Fruit fly (Drosophila melanogaster) whole organism, embryonic: ENCODE measurements around the gene CG31637.

Source experiments
- ATbp ChIP-seq: fragments of 200-800 bp; sonication (Bioruptor generic); optimal IDR thresholded peaks from 2 replicates; lab custom pipeline; 2017; ENCODE audit warnings: missing biosample characterization, mild to moderate bottlenecking, missing genetic modification characterization, missing genetic modification reagents
- CG11723 ChIP-seq: fragments of 200-800 bp; sonication (Bioruptor generic); optimal IDR thresholded peaks from 2 replicates; lab custom pipeline; 2017; ENCODE audit warnings: missing biosample characterization, mild to moderate bottlenecking, missing genetic modification characterization
- CG12659 ChIP-seq: fragments of 200-800 bp; sonication (Bioruptor generic); optimal IDR thresholded peaks from 3 replicates; lab custom pipeline; 2017; ENCODE audit warnings: mild to moderate bottlenecking, missing biosample characterization, missing genetic modification reagents, missing genetic modification characterization
- CG13624 ChIP-seq: fragments of 200-800 bp; sonication (Bioruptor generic); optimal IDR thresholded peaks from 2 replicates; lab custom pipeline; 2016; ENCODE audit warnings: missing biosample characterization, missing genetic modification characterization
- CG14667 ChIP-seq: fragments of 200-800 bp; sonication (Bioruptor generic); IDR thresholded peaks from 2 replicates; pipeline ENCODE4 v1.3.6; 2022; ENCODE audit warnings: missing biosample characterization, missing genetic modification characterization
- CG15073 ChIP-seq: fragments of 200-800 bp; sonication (Bioruptor generic); optimal IDR thresholded peaks from 2 replicates; lab custom pipeline; 2016; ENCODE audit warnings: missing biosample characterization, missing genetic modification characterization
- CG1529 ChIP-seq: fragments of 200-800 bp; sonication (Bioruptor generic); optimal IDR thresholded peaks from 3 replicates; lab custom pipeline; 2018; ENCODE audit warnings: missing biosample characterization, missing genetic modification characterization
- CG18764 ChIP-seq: fragments of 200-800 bp; sonication (Bioruptor generic); optimal IDR thresholded peaks from 3 replicates; lab custom pipeline; 2016; ENCODE audit warnings: missing biosample characterization, missing genetic modification characterization
- CG2120 ChIP-seq: fragments of 200-800 bp; sonication (Bioruptor generic); optimal IDR thresholded peaks from 3 replicates; lab custom pipeline; 2016; ENCODE audit warnings: missing biosample characterization, missing genetic modification characterization
- CG2712 ChIP-seq: fragments of 200-800 bp; optimal IDR thresholded peaks from 3 replicates; lab custom pipeline; 2019; ENCODE audit warnings: missing biosample characterization, mild to moderate bottlenecking, missing genetic modification characterization, moderate library complexity
- CG31224 ChIP-seq: fragments of 200-800 bp; sonication (Bioruptor generic); IDR thresholded peaks from 2 replicates; pipeline ENCODE4 v1.3.6; 2022; ENCODE audit warnings: missing biosample characterization, missing genetic modification characterization
- CG32772 ChIP-seq: fragments of 200-800 bp; sonication (Bioruptor generic); IDR thresholded peaks from 2 replicates; pipeline ENCODE4 v1.3.6; 2022; ENCODE audit warnings: missing biosample characterization, missing genetic modification characterization
- CG34376 ChIP-seq: fragments of 200-800 bp; sonication (Bioruptor generic); optimal IDR thresholded peaks from 2 replicates; lab custom pipeline; 2018; ENCODE audit warnings: missing biosample characterization, mild to moderate bottlenecking, missing genetic modification characterization
- CG34422 ChIP-seq: fragments of 200-800 bp; sonication (Bioruptor generic); IDR thresholded peaks from 3 replicates; pipeline ENCODE4 v1.3.6; 2022; ENCODE audit warnings: missing biosample characterization, missing genetic modification characterization
- CG6254 ChIP-seq: fragments of 200-800 bp; sonication (Bioruptor generic); optimal IDR thresholded peaks from 3 replicates; lab custom pipeline; 2017; ENCODE audit warnings: mild to moderate bottlenecking, missing biosample characterization, missing genetic modification reagents, missing genetic modification characterization
- CG6689 ChIP-seq: fragments of 200-800 bp; sonication (Bioruptor generic); IDR thresholded peaks from 2 replicates; pipeline ENCODE4 v1.3.6; 2022; ENCODE audit warnings: missing biosample characterization, missing genetic modification characterization
- CG8290 ChIP-seq, 3 experiments: fragments of 200-800 bp; sonication (Bioruptor generic); optimal IDR thresholded peaks; 2 replicates each; lab custom pipeline; 2016 to 2019; ENCODE audit warnings: missing biosample characterization in 3 of 3, missing genetic modification characterization in 3 of 3, mild to moderate bottlenecking in 2 of 3, moderate library complexity in 1 of 3
- Dfd ChIP-seq, 2 experiments: fragments of >200 bp; optimal IDR thresholded peaks; 2 replicates each; lab custom pipeline; 2017; ENCODE audit warnings: missing biosample characterization in 2 of 2, missing genetic modification characterization in 2 of 2
- Dll ChIP-seq: fragments of 200-800 bp; sonication (Bioruptor generic); IDR thresholded peaks from 4 replicates; pipeline ENCODE4 v1.3.6; 2022; ENCODE audit warnings: missing biosample characterization, missing genetic modification characterization; ENCODE audit not compliant: partially characterized antibody
- Drgx ChIP-seq: fragments of 200-800 bp; sonication (Bioruptor generic); IDR thresholded peaks from 2 replicates; pipeline ENCODE4 v1.3.6; 2022; ENCODE audit warnings: missing biosample characterization, missing genetic modification characterization
- Eip74EF ChIP-seq, 2 experiments: fragments of 200-800 bp in 1 of 2; fragments of >200 bp in 1 of 2; sonication (Bioruptor generic) in 1 of 2; optimal IDR thresholded peaks; 2 replicates each; lab custom pipeline; 2017 to 2019; ENCODE audit warnings: missing biosample characterization in 2 of 2, missing genetic modification characterization in 2 of 2, mild to moderate bottlenecking in 1 of 2, moderate library complexity in 1 of 2
- Fer2 ChIP-seq: fragments of 200-800 bp; sonication (Bioruptor generic); optimal IDR thresholded peaks from 2 replicates; lab custom pipeline; 2018; ENCODE audit warnings: missing biosample characterization, mild to moderate bottlenecking, missing genetic modification characterization, moderate library complexity
- Fer3 ChIP-seq: fragments of 200-800 bp; sonication (Bioruptor generic); optimal IDR thresholded peaks from 2 replicates; lab custom pipeline; 2018; ENCODE audit warnings: missing biosample characterization, mild to moderate bottlenecking, missing genetic modification characterization, moderate library complexity
- HmgZ ChIP-seq: fragments of 200-800 bp; sonication (Bioruptor generic); optimal IDR thresholded peaks from 2 replicates; lab custom pipeline; 2018; ENCODE audit warnings: missing biosample characterization, mild to moderate bottlenecking, missing genetic modification characterization
- Meics ChIP-seq: fragments of 200-800 bp; sonication (Bioruptor generic); optimal IDR thresholded peaks from 2 replicates; lab custom pipeline; 2017; ENCODE audit warnings: missing biosample characterization, mild to moderate bottlenecking, missing genetic modification characterization
- NFAT ChIP-seq: fragments of 200-800 bp; sonication (Bioruptor generic); IDR thresholded peaks from 2 replicates; pipeline ENCODE4 v1.3.6; 2022; ENCODE audit warnings: missing biosample characterization, missing genetic modification characterization
- Neu2 ChIP-seq: fragments of 200-800 bp; sonication (Bioruptor generic); optimal IDR thresholded peaks from 3 replicates; lab custom pipeline; 2016; ENCODE audit warnings: missing biosample characterization, missing genetic modification characterization, borderline replicate concordance
- Sin3A ChIP-seq: fragments of >200 bp; optimal IDR thresholded peaks from 2 replicates; lab custom pipeline; 2018
- aop ChIP-seq: fragments of 200-800 bp; sonication (Bioruptor generic); IDR thresholded peaks from 2 replicates; pipeline ENCODE4 v1.3.6; 2022; ENCODE audit warnings: missing biosample characterization, missing genetic modification characterization
- bowl ChIP-seq: fragments of 200-800 bp; sonication (Bioruptor generic); IDR thresholded peaks from 2 replicates; pipeline ENCODE4 v1.3.6; 2022; ENCODE audit warnings: missing biosample characterization, missing genetic modification characterization
- dysf ChIP-seq: fragments of 200-800 bp; sonication (Bioruptor generic); IDR thresholded peaks from 3 replicates; pipeline ENCODE4 v1.3.6; 2022; ENCODE audit warnings: missing biosample characterization, missing genetic modification characterization
- en ChIP-seq: fragments of 200-800 bp; sonication (Bioruptor generic); optimal IDR thresholded peaks from 2 replicates; lab custom pipeline; 2016; ENCODE audit warnings: missing biosample characterization, missing genetic modification characterization
- grn ChIP-seq: fragments of 200-800 bp; sonication (Bioruptor generic); optimal IDR thresholded peaks from 3 replicates; lab custom pipeline; 2017; ENCODE audit warnings: missing biosample characterization, missing genetic modification characterization
- gsb-n ChIP-seq: fragments of 200-800 bp; sonication (Bioruptor generic); optimal IDR thresholded peaks from 3 replicates; lab custom pipeline; 2018; ENCODE audit warnings: missing biosample characterization, mild to moderate bottlenecking, missing genetic modification characterization
- gt ChIP-seq: fragments of 200-800 bp; sonication (Bioruptor generic); IDR thresholded peaks from 2 replicates; pipeline ENCODE4 v1.3.6; 2022; ENCODE audit warnings: missing biosample characterization, missing genetic modification characterization
- hth ChIP-seq: fragments of >200 bp; optimal IDR thresholded peaks from 2 replicates; lab custom pipeline; 2017; ENCODE audit warnings: inconsistent platforms
- ind ChIP-seq: fragments of 200-800 bp; sonication (Bioruptor generic); optimal IDR thresholded peaks from 3 replicates; lab custom pipeline; 2016; ENCODE audit warnings: missing biosample characterization, missing genetic modification characterization
- lbe ChIP-seq: fragments of 200-800 bp; sonication (Bioruptor generic); optimal IDR thresholded peaks from 2 replicates; lab custom pipeline; 2016; ENCODE audit warnings: missing biosample characterization, mild to moderate bottlenecking, missing genetic modification characterization
- lov ChIP-seq, 2 experiments: fragments of 200-800 bp in 1 of 2; fragments of >200 bp in 1 of 2; sonication (Bioruptor generic) in 1 of 2; IDR thresholded peaks in 1 of 2; optimal IDR thresholded peaks in 1 of 2; 2 replicates in 1 of 2; 3 replicates in 1 of 2; pipeline versions ENCODE4 v1.3.6 to Lab custom; 2017 to 2022; ENCODE audit warnings: missing biosample characterization in 1 of 2, missing genetic modification characterization in 1 of 2
- luna ChIP-seq: fragments of 200-800 bp; sonication (Bioruptor generic); optimal IDR thresholded peaks from 2 replicates; lab custom pipeline; 2016; ENCODE audit warnings: missing biosample characterization, missing genetic modification characterization
- nau ChIP-seq: fragments of 200-800 bp; sonication (Bioruptor generic); optimal IDR thresholded peaks from 3 replicates; lab custom pipeline; 2017; ENCODE audit warnings: missing biosample characterization, mild to moderate bottlenecking, missing genetic modification characterization, missing genetic modification reagents
- pan ChIP-seq, 4 experiments: fragments of >200 bp in 3 of 4; fragments of 200-800 bp in 1 of 4; sonication (Bioruptor generic) in 1 of 4; optimal IDR thresholded peaks in 3 of 4; IDR thresholded peaks in 1 of 4; 2 replicates each; pipeline versions ENCODE4 v1.3.6 to Lab custom; 2017 to 2022; ENCODE audit warnings: missing biosample characterization in 2 of 4, missing genetic modification characterization in 2 of 4, mixed read lengths in 1 of 4
- pnt ChIP-seq: fragments of 200-800 bp; sonication (Bioruptor generic); optimal IDR thresholded peaks from 3 replicates; lab custom pipeline; 2016; ENCODE audit warnings: missing biosample characterization, missing genetic modification characterization
- sd ChIP-seq: fragments of 200-800 bp; sonication (Bioruptor generic); optimal IDR thresholded peaks from 3 replicates; lab custom pipeline; 2018; ENCODE audit warnings: missing biosample characterization, mild to moderate bottlenecking, missing genetic modification characterization, moderate library complexity
- sob ChIP-seq: fragments of 200-800 bp; sonication (Bioruptor generic); IDR thresholded peaks from 2 replicates; pipeline ENCODE4 v1.3.6; 2022; ENCODE audit warnings: missing biosample characterization, missing genetic modification characterization
- unpg ChIP-seq: fragments of 200-800 bp; sonication (Bioruptor generic); optimal IDR thresholded peaks from 3 replicates; lab custom pipeline; 2018; ENCODE audit warnings: missing biosample characterization, mild to moderate bottlenecking, missing genetic modification characterization, moderate library complexity
- wdn ChIP-seq: fragments of 200-800 bp; sonication (Bioruptor generic); IDR thresholded peaks from 2 replicates; pipeline ENCODE4 v1.3.6; 2022; ENCODE audit warnings: missing biosample characterization, missing genetic modification characterization
- wek ChIP-seq: fragments of 200-800 bp; sonication (Bioruptor generic); optimal IDR thresholded peaks from 3 replicates; lab custom pipeline; 2018; ENCODE audit warnings: missing biosample characterization, mild to moderate bottlenecking, missing genetic modification characterization, moderate library complexity

CG31637 gene

DNA sequence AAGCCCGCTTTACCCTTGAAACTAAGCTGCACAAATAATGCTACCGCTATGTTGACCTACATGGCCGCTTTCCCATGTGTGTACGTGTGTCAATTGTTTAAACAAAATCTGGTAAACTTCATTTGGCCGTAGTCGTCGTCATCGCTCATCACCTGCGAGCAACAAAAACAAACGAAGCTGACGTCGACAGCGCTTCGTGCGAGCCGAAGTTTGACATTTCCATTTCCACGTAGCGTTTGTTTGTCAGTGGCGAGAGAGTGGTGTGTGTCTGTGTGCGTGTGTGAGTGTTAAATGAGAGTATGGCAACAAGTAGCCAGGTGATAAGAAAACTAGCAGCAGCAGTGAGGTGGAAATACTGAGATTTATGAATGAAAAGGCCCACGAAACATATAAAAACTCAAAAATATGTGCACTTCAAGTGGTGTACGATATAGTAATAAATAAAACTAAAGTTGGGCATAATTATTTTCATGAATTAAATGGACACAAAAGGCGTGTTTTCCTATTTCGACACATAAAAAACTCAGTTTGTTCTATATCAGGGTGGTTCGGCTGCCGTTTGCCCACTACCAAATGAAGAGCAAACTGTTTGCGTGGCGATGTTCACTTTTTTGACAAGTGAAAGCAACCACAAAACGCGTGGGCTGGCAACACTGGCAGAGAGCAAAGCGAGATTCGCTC, 19.1 kb upstream of the CG31637 start:
- TF ChIP-seq CG12659 (GFP tag; lab: Kevin White, UChicago) (peak; percentile 38), nau (peak; percentile 57), Eip74EF (GFP tag; optimal IDR thresholded peaks at IDR 0.05; lab: Kevin White, UChicago) (peak in 1 of 2 experiments; percentile 36), CG2120 (GFP tag; lab: Kevin White, UChicago) (peak; percentile 30), Meics (GFP tag; lab: Kevin White, UChicago) (peak; percentile 55), wdn (GFP tag; lab: Robert Waterston, UW) (no peak), NFAT (peak; percentile 27; the same call in 1 of the 2 replicates), grn (no peak), Fer3 (peak; percentile 52), gsb-n (tag; lab: Kevin White, UChicago) (no peak), CG11723 (GFP tag; lab: Kevin White, UChicago) (peak; percentile 15), CG14667 (GFP tag; lab: Robert Waterston, UW) (no peak), Neu2 (GFP tag; lab: Kevin White, UChicago) (peak; percentile 54), aop (GFP tag; lab: Robert Waterston, UW) (no peak), wek (GFP tag; lab: Kevin White, UChicago) (peak; percentile 72), CG1529 (GFP tag; lab: Kevin White, UChicago) (peak; percentile 19), CG15073 (GFP tag; lab: Kevin White, UChicago) (no peak), CG2712 (peak; percentile 18), CG34376 (GFP tag; lab: Kevin White, UChicago) (peak; percentile 71), sob (peak; percentile 53; the same call in 1 of the 2 replicates), unpg (GFP tag; lab: Kevin White, UChicago) (peak; percentile 18), Dll (no peak), hth (no peak), Sin3A (no peak), Dfd (GFP tag; optimal IDR thresholded peaks at IDR 0.05; lab: Kevin White, UChicago) (no peak), ATbp (GFP tag; lab: Kevin White, UChicago) (peak; percentile 80), pan (optimal IDR thresholded peaks at IDR 0.05; lab: Kevin White, UChicago) (no peak), pan (GFP tag; optimal IDR thresholded peaks at IDR 0.05 in 1 of 2, IDR thresholded peaks at IDR 0.05 in 1 of 2) (no peak), CG32772 (GFP tag; lab: Robert Waterston, UW) (no peak), lov (optimal IDR thresholded peaks at IDR 0.05; lab: Kevin White, UChicago) (no peak), lov (GFP tag; IDR thresholded peaks at IDR 0.05; lab: Robert Waterston, UW) (peak; percentile 12; the same call in 1 of the 3 replicates), CG6254 (peak; percentile 27), bowl (GFP tag; lab: Robert Waterston, UW) (0 out of 2 replicates have a peak, but pooled peaks have one; percentile 23), CG34422 (GFP tag; lab: Robert Waterston, UW) (peak; percentile 14; the same call in 1 of the 3 replicates), CG18764 (GFP tag; lab: Kevin White, UChicago) (no peak), sd (peak; percentile 20), Fer2 (tag; lab: Kevin White, UChicago) (peak; percentile 37), Drgx (GFP tag; lab: Robert Waterston, UW) (no peak), HmgZ (peak; percentile 77), pnt (GFP tag; lab: Kevin White, UChicago) (peak; percentile 9), CG6689 (GFP tag; lab: Robert Waterston, UW) (peak; percentile 50; the same call in 1 of the 2 replicates), en (GFP tag; lab: Kevin White, UChicago) (no peak), CG31224 (GFP tag; lab: Robert Waterston, UW) (no peak), ind (peak; percentile 9), CG13624 (GFP tag; lab: Kevin White, UChicago) (peak; percentile 15), luna (GFP tag; lab: Kevin White, UChicago) (no peak), gt (no peak), dysf (peak; percentile 21; the same call in 1 of the 3 replicates), lbe (peak; percentile 1), CG8290 (GFP tag; optimal IDR thresholded peaks at IDR 0.05; lab: Kevin White, UChicago) (no peak), CG8290 (tag; optimal IDR thresholded peaks at IDR 0.05; lab: Kevin White, UChicago) (peak; percentile 46 to 83)
